Worm (Caenorhabditis elegans) whole organism, young adult: ENCODE measurements around the gene fbxb-17.

Source experiments
- D2030.7 ChIP-seq: fragments of 200-800 bp; sonication (Bioruptor generic); IDR thresholded peaks from 2 replicates; pipeline ENCODE4 v1.3.6; 2022; ENCODE audit warnings: missing genetic modification reagents, missing genetic modification characterization, missing compliant biosample characterization
- F22D6.2 ChIP-seq: sonication (generic microtip); optimal IDR thresholded peaks from 2 replicates; lab custom pipeline; 2016; ENCODE audit warnings: mild to moderate bottlenecking, missing genetic modification characterization, missing compliant biosample characterization
- F23B12.7 ChIP-seq: sonication (generic microtip); optimal IDR thresholded peaks from 2 replicates; lab custom pipeline; 2017; ENCODE audit warnings: missing genetic modification characterization, mild to moderate bottlenecking, missing compliant biosample characterization, antibody characterized with exemption, moderate library complexity; ENCODE audit not compliant: insufficient read depth
- F33H1.4 ChIP-seq: fragments of 200-800 bp; sonication (Bioruptor generic); IDR thresholded peaks from 2 replicates; pipeline ENCODE4 v1.3.6; 2022; ENCODE audit warnings: missing genetic modification reagents, missing genetic modification characterization, missing compliant biosample characterization
- F37B4.10 ChIP-seq: fragments of 200-800 bp; sonication (Bioruptor generic); IDR thresholded peaks from 2 replicates; pipeline ENCODE4 v1.3.6; 2022; ENCODE audit warnings: missing genetic modification characterization, missing compliant biosample characterization
- F57C9.4 ChIP-seq: sonication (generic microtip); optimal IDR thresholded peaks from 2 replicates; lab custom pipeline; 2017; ENCODE audit warnings: mild to moderate bottlenecking, missing genetic modification characterization, missing compliant biosample characterization
- T07F8.4 ChIP-seq: sonication (generic microtip); optimal IDR thresholded peaks from 2 replicates; lab custom pipeline; 2016; ENCODE audit warnings: mild to moderate bottlenecking, missing genetic modification characterization, moderate library complexity, missing compliant biosample characterization
- Y95B8A.8 ChIP-seq: fragments of 200-800 bp; sonication (Bioruptor generic); IDR thresholded peaks from 2 replicates; pipeline ENCODE4 v1.3.6; 2022; ENCODE audit warnings: missing genetic modification reagents, missing genetic modification characterization, missing compliant biosample characterization
- aptf-2 ChIP-seq: fragments of 200-800 bp; sonication (Bioruptor generic); conservative IDR thresholded peaks from 2 replicates; pipeline ENCODE4 v1.3.6; 2022; ENCODE audit warnings: missing genetic modification reagents, missing genetic modification characterization, missing compliant biosample characterization
- atf-7 ChIP-seq: sonication (generic microtip); optimal IDR thresholded peaks from 2 replicates; lab custom pipeline; 2017; ENCODE audit warnings: mild to moderate bottlenecking, missing genetic modification characterization, missing compliant biosample characterization
- attf-3 ChIP-seq: fragments of 200-800 bp; sonication (Bioruptor generic); conservative IDR thresholded peaks from 2 replicates; pipeline ENCODE4 v1.3.6; 2022; ENCODE audit warnings: missing genetic modification reagents, missing genetic modification characterization, missing compliant biosample characterization
- attf-5 ChIP-seq: fragments of 200-800 bp; sonication (Bioruptor generic); optimal IDR thresholded peaks from 2 replicates; lab custom pipeline; 2018; ENCODE audit warnings: mild to moderate bottlenecking, missing genetic modification characterization, missing compliant biosample characterization
- attf-6 ChIP-seq: fragments of 200-800 bp; sonication (Bioruptor generic); IDR thresholded peaks from 2 replicates; pipeline ENCODE4 v1.3.6; 2022; ENCODE audit warnings: missing genetic modification reagents, missing genetic modification characterization, missing compliant biosample characterization
- bed-2 ChIP-seq: fragments of 200-800 bp; sonication (Bioruptor generic); IDR thresholded peaks from 2 replicates; pipeline ENCODE4 v1.3.6; 2022; ENCODE audit warnings: missing genetic modification reagents, missing genetic modification characterization, missing compliant biosample characterization
- cebp-2 ChIP-seq: fragments of 200-800 bp; sonication (Bioruptor generic); IDR thresholded peaks from 2 replicates; pipeline ENCODE4 v1.3.6; 2022; ENCODE audit warnings: missing genetic modification characterization, missing compliant biosample characterization
- ceh-91 ChIP-seq: fragments of 200-800 bp; sonication (Bioruptor generic); IDR thresholded peaks from 2 replicates; pipeline ENCODE4 v1.3.6; 2022; ENCODE audit warnings: missing genetic modification reagents, missing genetic modification characterization, missing compliant biosample characterization
- dox-1 ChIP-seq: fragments of 200-800 bp; sonication (Bioruptor generic); IDR thresholded peaks from 2 replicates; pipeline ENCODE4 v1.3.6; 2022; ENCODE audit warnings: missing genetic modification reagents, missing genetic modification characterization, missing compliant biosample characterization
- dpff-1 ChIP-seq: sonication (generic microtip); optimal IDR thresholded peaks from 2 replicates; lab custom pipeline; 2017; ENCODE audit warnings: mild to moderate bottlenecking, missing genetic modification characterization, missing compliant biosample characterization
- efl-1 ChIP-seq: fragments of 150-350 bp; optimal IDR thresholded peaks from 2 replicates; lab custom pipeline; 2014; ENCODE audit warnings: missing biosample characterization, missing genetic modification reagents, missing genetic modification characterization
- egrh-3 ChIP-seq: fragments of 200-800 bp; sonication (Bioruptor generic); IDR thresholded peaks from 2 replicates; pipeline ENCODE4 v1.3.6; 2022; ENCODE audit warnings: missing genetic modification reagents, missing genetic modification characterization, missing compliant biosample characterization
- ets-4 ChIP-seq: fragments of 200-800 bp; sonication (Bioruptor generic); optimal IDR thresholded peaks from 2 replicates; lab custom pipeline; 2018; ENCODE audit warnings: mild to moderate bottlenecking, missing genetic modification characterization, missing compliant biosample characterization
- hmg-1.2 ChIP-seq: fragments of 200-800 bp; sonication (Bioruptor generic); IDR thresholded peaks from 2 replicates; pipeline ENCODE4 v1.3.6; 2022; ENCODE audit warnings: missing genetic modification reagents, missing genetic modification characterization, missing compliant biosample characterization
- lag-1 ChIP-seq: fragments of 200-800 bp; sonication (Bioruptor generic); IDR thresholded peaks from 2 replicates; pipeline ENCODE4 v1.3.6; 2022; ENCODE audit warnings: missing genetic modification reagents, missing genetic modification characterization, missing compliant biosample characterization
- let-607 ChIP-seq, 2 experiments: fragments of 200-800 bp in 1 of 2; sonication (Bioruptor generic) in 1 of 2; sonication (generic microtip) in 1 of 2; optimal IDR thresholded peaks; 2 replicates each; lab custom pipeline; 2016 to 2018; ENCODE audit warnings: mild to moderate bottlenecking in 2 of 2, missing compliant biosample characterization in 2 of 2, missing genetic modification characterization in 2 of 2, moderate library complexity in 2 of 2, missing genotype in 1 of 2
- lin-35 ChIP-seq, 3 experiments: fragments of 150-350 bp in 2 of 3; sonication (generic microtip) in 1 of 3; optimal IDR thresholded peaks; 2 replicates each; lab custom pipeline; 2014 to 2018; ENCODE audit warnings: missing biosample characterization in 3 of 3, missing genetic modification characterization in 3 of 3, missing genetic modification reagents in 3 of 3
- lin-40 ChIP-seq: sonication (generic microtip); optimal IDR thresholded peaks from 2 replicates; lab custom pipeline; 2016; ENCODE audit warnings: missing genetic modification characterization, mild to moderate bottlenecking, missing compliant biosample characterization, missing genotype, missing genetic modification reagents
- lsl-1 ChIP-seq: fragments of 200-800 bp; sonication (Bioruptor generic); optimal IDR thresholded peaks from 2 replicates; lab custom pipeline; 2018; ENCODE audit warnings: mild to moderate bottlenecking, missing genetic modification characterization, moderate library complexity, missing compliant biosample characterization
- madf-6 ChIP-seq: fragments of 200-800 bp; sonication (Bioruptor generic); IDR thresholded peaks from 2 replicates; pipeline ENCODE4 v1.3.6; 2022; ENCODE audit warnings: missing genetic modification reagents, missing genetic modification characterization, missing compliant biosample characterization
- madf-8 ChIP-seq: fragments of 200-800 bp; sonication (Bioruptor generic); conservative IDR thresholded peaks from 2 replicates; pipeline ENCODE4 v1.3.6; 2022; ENCODE audit warnings: missing genetic modification reagents, missing genetic modification characterization, missing compliant biosample characterization
- mcd-1 ChIP-seq: fragments of 200-800 bp; sonication (Bioruptor generic); IDR thresholded peaks from 2 replicates; pipeline ENCODE4 v1.3.6; 2022; ENCODE audit warnings: missing genetic modification reagents, missing genetic modification characterization, missing compliant biosample characterization
- nfya-1 ChIP-seq: sonication (generic microtip); optimal IDR thresholded peaks from 2 replicates; lab custom pipeline; 2017; ENCODE audit warnings: antibody characterized with exemption, missing compliant biosample characterization, missing genetic modification characterization, borderline replicate concordance; ENCODE audit not compliant: insufficient read depth
- nhr-120 ChIP-seq: fragments of 200-800 bp; sonication (Bioruptor generic); IDR thresholded peaks from 2 replicates; pipeline ENCODE4 v1.3.6; 2022; ENCODE audit warnings: missing genetic modification characterization, missing compliant biosample characterization
- nhr-80 ChIP-seq: sonication (generic microtip); optimal IDR thresholded peaks from 2 replicates; lab custom pipeline; 2016; ENCODE audit warnings: missing genetic modification characterization, missing compliant biosample characterization
- rcor-1 ChIP-seq: fragments of 200-800 bp; sonication (Bioruptor generic); IDR thresholded peaks from 2 replicates; pipeline ENCODE4 v1.3.6; 2022; ENCODE audit warnings: missing genetic modification reagents, missing genetic modification characterization, missing compliant biosample characterization
- snpc-1.3 ChIP-seq: sonication (generic microtip); optimal IDR thresholded peaks from 2 replicates; lab custom pipeline; 2017; ENCODE audit warnings: missing genetic modification characterization, mild to moderate bottlenecking, missing compliant biosample characterization, antibody characterized with exemption, moderate library complexity, missing genotype, missing genetic modification reagents; ENCODE audit not compliant: insufficient read depth
- snpc-3.4 ChIP-seq: sonication (generic microtip); optimal IDR thresholded peaks from 2 replicates; lab custom pipeline; 2017; ENCODE audit warnings: missing genetic modification characterization, mild to moderate bottlenecking, missing compliant biosample characterization, antibody characterized with exemption, moderate library complexity, missing genotype, missing genetic modification reagents
- sptf-2 ChIP-seq: fragments of 200-800 bp; sonication (Bioruptor generic); optimal IDR thresholded peaks from 2 replicates; lab custom pipeline; 2018; ENCODE audit warnings: mild to moderate bottlenecking, missing genetic modification characterization, missing compliant biosample characterization
- tbp1 ChIP-seq: fragments of 200-800 bp; sonication (Bioruptor generic); optimal IDR thresholded peaks from 2 replicates; lab custom pipeline; 2018; ENCODE audit warnings: mild to moderate bottlenecking, missing genetic modification characterization, missing compliant biosample characterization

Gene fbxb-17

ce11 chrII:1661300-1661838 lies 14.8 kb upstream of the fbxb-17 start:
- TF ChIP-seq rcor-1 (GFP tag; lab: Robert Waterston, UW) = peak; percentile 63; the same call in 1 of the 2 replicates
- TF ChIP-seq madf-6 = peak; percentile 56
- peak; percentile 62 for TF ChIP-seq ceh-91 (GFP tag; lab: Robert Waterston, UW)
- TF ChIP-seq F33H1.4 = peak; percentile 30; the same call in 1 of the 2 replicates
- peak; percentile 44; the same call in 1 of the 2 replicates for TF ChIP-seq attf-3 (GFP tag; lab: Robert Waterston, UW)
- TF ChIP-seq aptf-2 = 0 out of 2 replicates have a peak, but pooled peaks have one; percentile 58
- TF ChIP-seq hmg-1.2 (GFP tag; lab: Robert Waterston, UW) = peak; percentile 91
- TF ChIP-seq madf-8 (GFP tag; lab: Robert Waterston, UW) = peak; percentile 53
- TF ChIP-seq let-607 (tag; optimal IDR thresholded peaks at IDR 0.05; lab: Kevin White, UChicago) = peak in 1 of 2 experiments; percentile 28
- TF ChIP-seq mcd-1 (GFP tag; lab: Robert Waterston, UW) = peak; percentile 80
- 0 out of 2 replicates have a peak, but pooled peaks have one; percentile 53 for TF ChIP-seq Y95B8A.8
- peak; percentile 63 for TF ChIP-seq D2030.7 (GFP tag; lab: Robert Waterston, UW)
- TF ChIP-seq dox-1 (GFP tag; lab: Robert Waterston, UW) = peak; percentile 85
- peak; percentile 22 for TF ChIP-seq lsl-1 (GFP tag; lab: Kevin White, UChicago)

ce11 chrII:1662881-1663280 lies 13.3 kb upstream of the fbxb-17 start, which contains the start of gene ZC204.14:
Gene ZC204.14 (minus strand): TSS chrII:1662949.
- TF ChIP-seq hmg-1.2 (GFP tag; lab: Robert Waterston, UW) (peak; percentile 77), sptf-2 (GFP tag; lab: Kevin White, UChicago) (no peak), F23B12.7 (tag; lab: Kevin White, UChicago) (no peak), snpc-3.4 (no peak)

- peak; percentile 90 for TF ChIP-seq atf-7 (tag; lab: Kevin White, UChicago)
- no peak for TF ChIP-seq lag-1 (GFP tag; lab: Robert Waterston, UW)
- peak; percentile 57 for TF ChIP-seq nhr-80 (tag; lab: Kevin White, UChicago)
- TF ChIP-seq F57C9.4 = no peak
- TF ChIP-seq attf-5 (GFP tag; lab: Kevin White, UChicago) = peak; percentile 61
- peak; percentile 15 for TF ChIP-seq tbp1
- TF ChIP-seq dox-1 (GFP tag; lab: Robert Waterston, UW) = peak; percentile 22; the same call in 1 of the 2 replicates
- TF ChIP-seq bed-2 = no peak
- TF ChIP-seq F22D6.2 = no peak
- TF ChIP-seq hmg-1.2 (GFP tag; lab: Robert Waterston, UW) = peak; percentile 53; the same call in 1 of the 2 replicates
- peak in 1 of 2 experiments; percentile 3 for TF ChIP-seq let-607 (tag; optimal IDR thresholded peaks at IDR 0.05; lab: Kevin White, UChicago)
- TF ChIP-seq, all 124 proteins: peak for 7
These were observed 12.7 kb upstream of the fbxb-17 start, which contains the start of gene duxl-1 for ce11 chrII:1663516-1663915. Gene duxl-1 (plus strand): TSS chrII:1663699.

- TF ChIP-seq snpc-1.3 (tag; lab: Kevin White, UChicago) (no peak), F37B4.10 (GFP tag; lab: Robert Waterston, UW) (no peak), nhr-120 (GFP tag; lab: Robert Waterston, UW) (no peak)
- TF ChIP-seq, all 124 proteins: peak for 0
These were observed 10.2 kb upstream of the fbxb-17 start, which contains the start of gene srlf-29 for ce11 chrII:1666025-1666424. Gene srlf-29 (plus strand): TSS chrII:1666325.

ce11 chrII:1668913-1669312 lies 7.3 kb upstream of the fbxb-17 start, which contains the start of gene srw-97:
Gene srw-97 (minus strand): TSS chrII:1669013.
- no peak for TF ChIP-seq cebp-2
- no peak for TF ChIP-seq egrh-3
- TF ChIP-seq dpff-1 (tag; lab: Kevin White, UChicago) = no peak
- TF ChIP-seq attf-6 (GFP tag; lab: Robert Waterston, UW) = no peak
- TF ChIP-seq snpc-3.4 = no peak
- TF ChIP-seq lin-40 (tag; lab: Kevin White, UChicago) = no peak
- no peak for TF ChIP-seq ets-4 (GFP tag; lab: Kevin White, UChicago)
- no peak for TF ChIP-seq lin-35 (GFP tag; optimal IDR thresholded peaks at IDR 0.05; lab: Kevin White, UChicago)
- no peak for TF ChIP-seq nfya-1
- no peak for TF ChIP-seq efl-1 (GFP tag; lab: Kevin White, UChicago)
- no peak for TF ChIP-seq T07F8.4 (tag; lab: Kevin White, UChicago)
- no peak for TF ChIP-seq lsl-1 (GFP tag; lab: Kevin White, UChicago)
